Worm (Caenorhabditis elegans) whole organism, L4 larva: Measurements from ENCODE around the gene fipr-9.

Experiments
- F37D6.2 ChIP-seq: sonication (generic microtip); optimal IDR thresholded peaks from 2 replicates; lab custom pipeline; 2016; ENCODE audit warnings: mild to moderate bottlenecking, missing genetic modification characterization, missing compliant biosample characterization
- T26A8.4 ChIP-seq: fragments of 200-800 bp; sonication (Bioruptor generic); IDR thresholded peaks from 2 replicates; pipeline ENCODE4 v1.3.6; 2022; ENCODE audit warnings: missing genetic modification characterization, missing compliant biosample characterization
- Y5F2A.4 ChIP-seq: fragments of 200-800 bp; sonication (Bioruptor generic); optimal IDR thresholded peaks from 2 replicates; lab custom pipeline; 2018; ENCODE audit warnings: mild to moderate bottlenecking, missing genetic modification characterization, missing compliant biosample characterization
- Y75B8A.6 ChIP-seq: fragments of 200-800 bp; sonication (Bioruptor generic); IDR thresholded peaks from 2 replicates; pipeline ENCODE4 v1.3.6; 2022; ENCODE audit warnings: missing genetic modification reagents, missing genetic modification characterization, missing compliant biosample characterization
- aha-1 ChIP-seq: fragments of 150-350 bp; peaks from one replicate; lab custom pipeline; 2014; ENCODE audit warnings: missing biosample characterization, missing genetic modification characterization
- ama-1 ChIP-seq: fragments of 150-350 bp; optimal IDR thresholded peaks from 2 replicates; lab custom pipeline; 2014; ENCODE audit warnings: inconsistent platforms, mixed read lengths
- ceh-44 ChIP-seq: fragments of 200-800 bp; sonication (Bioruptor generic); IDR thresholded peaks from 2 replicates; pipeline ENCODE4 v1.3.6; 2022; ENCODE audit warnings: missing genetic modification reagents, missing genetic modification characterization, missing compliant biosample characterization
- ctbp-1 ChIP-seq: fragments of 200-800 bp; sonication (Bioruptor generic); IDR thresholded peaks from 2 replicates; pipeline ENCODE4 v1.3.6; 2022; ENCODE audit warnings: missing genetic modification reagents, missing genetic modification characterization, missing compliant biosample characterization
- daf-12 ChIP-seq: fragments of 150-350 bp; optimal IDR thresholded peaks from 2 replicates; lab custom pipeline; 2014; ENCODE audit warnings: missing biosample characterization, missing genetic modification reagents, missing genetic modification characterization
- daf-16 ChIP-seq, 3 experiments: sonication (generic microtip); optimal IDR thresholded peaks; 2 replicates each; lab custom pipeline; 2016 to 2017; ENCODE audit warnings: missing genetic modification characterization in 3 of 3, missing genetic modification reagents in 3 of 3, mild to moderate bottlenecking in 2 of 3, missing compliant biosample characterization in 2 of 3, missing biosample characterization in 1 of 3, moderate library complexity in 1 of 3
- daf-8 ChIP-seq: fragments of 200-800 bp; sonication (Bioruptor generic); IDR thresholded peaks from 2 replicates; pipeline ENCODE4 v1.3.6; 2022; ENCODE audit warnings: missing genetic modification characterization, missing compliant biosample characterization
- duxl-1 ChIP-seq: sonication (generic microtip); optimal IDR thresholded peaks from 2 replicates; lab custom pipeline; 2016; ENCODE audit warnings: mild to moderate bottlenecking, missing genetic modification characterization, moderate library complexity, missing compliant biosample characterization; ENCODE audit not compliant: poor library complexity
- dve-1 ChIP-seq: sonication (generic microtip); optimal IDR thresholded peaks from 2 replicates; lab custom pipeline; 2017; ENCODE audit warnings: antibody characterized with exemption, mild to moderate bottlenecking, missing genetic modification characterization, missing compliant biosample characterization; ENCODE audit not compliant: insufficient read depth
- egl-43 ChIP-seq: fragments of 200-800 bp; sonication (Bioruptor generic); IDR thresholded peaks from 2 replicates; pipeline ENCODE4 v1.3.6; 2022; ENCODE audit warnings: missing genetic modification reagents, missing genetic modification characterization, missing compliant biosample characterization
- fos-1 ChIP-seq: fragments of 150-350 bp; optimal IDR thresholded peaks from 2 replicates; lab custom pipeline; 2014; ENCODE audit warnings: missing biosample characterization, missing genetic modification characterization
- hlh-30 ChIP-seq: sonication (generic microtip); optimal IDR thresholded peaks from 2 replicates; lab custom pipeline; 2017; ENCODE audit warnings: antibody characterized with exemption, mild to moderate bottlenecking, missing genetic modification characterization, missing compliant biosample characterization; ENCODE audit not compliant: insufficient read depth
- jun-1 ChIP-seq: fragments of 150-350 bp; optimal IDR thresholded peaks from 2 replicates; lab custom pipeline; 2014; ENCODE audit warnings: missing biosample characterization, missing genetic modification reagents, missing genetic modification characterization
- lin-29 ChIP-seq: fragments of 200-800 bp; sonication (Bioruptor generic); IDR thresholded peaks from 2 replicates; pipeline ENCODE4 v1.3.6; 2022; ENCODE audit warnings: missing genetic modification reagents, missing genetic modification characterization, missing compliant biosample characterization
- lin-38 ChIP-seq: fragments of 200-800 bp; sonication (Bioruptor generic); IDR thresholded peaks from 2 replicates; pipeline ENCODE4 v1.3.6; 2022; ENCODE audit warnings: missing genetic modification reagents, missing genetic modification characterization, missing compliant biosample characterization
- lin-39 ChIP-seq: fragments of 150-350 bp; optimal IDR thresholded peaks from 2 replicates; lab custom pipeline; 2014; ENCODE audit warnings: missing biosample characterization, missing genetic modification reagents, missing genetic modification characterization
- lsy-2 ChIP-seq, 2 experiments: fragments of 150-350 bp in 1 of 2; sonication (generic microtip) in 1 of 2; optimal IDR thresholded peaks; 2 replicates each; lab custom pipeline; 2014 to 2017; ENCODE audit warnings: missing biosample characterization in 2 of 2, missing genetic modification characterization in 2 of 2
- madf-5 ChIP-seq, 2 experiments: fragments of 200-800 bp; sonication (Bioruptor generic); IDR thresholded peaks; 2 replicates each; pipeline ENCODE4 v1.3.6; 2022; ENCODE audit warnings: missing compliant biosample characterization in 2 of 2, missing genetic modification characterization in 2 of 2
- madf-9 ChIP-seq: fragments of 200-800 bp; sonication (Bioruptor generic); conservative IDR thresholded peaks from 2 replicates; pipeline ENCODE4 v1.3.6; 2022; ENCODE audit warnings: missing genetic modification reagents, missing genetic modification characterization, missing compliant biosample characterization
- mdt-29 ChIP-seq: fragments of 200-800 bp; sonication (Bioruptor generic); IDR thresholded peaks from 2 replicates; pipeline ENCODE4 v1.3.6; 2022; ENCODE audit warnings: missing genetic modification reagents, missing genetic modification characterization, missing compliant biosample characterization
- mep-1 ChIP-seq: fragments of 150-350 bp; sonication (generic microtip); optimal IDR thresholded peaks from 3 replicates; lab custom pipeline; 2014; ENCODE audit warnings: missing biosample characterization, missing genetic modification characterization
- mes-2 ChIP-seq: sonication (generic microtip); optimal IDR thresholded peaks from 2 replicates; lab custom pipeline; 2016; ENCODE audit warnings: missing genotype, mild to moderate bottlenecking, missing genetic modification characterization, missing compliant biosample characterization; ENCODE audit not compliant: poor library complexity, severe bottlenecking
- mxl-2 ChIP-seq: fragments of 200-800 bp; sonication (Bioruptor generic); conservative IDR thresholded peaks from 2 replicates; pipeline ENCODE4 v1.3.6; 2022; ENCODE audit warnings: missing genetic modification reagents, missing genetic modification characterization, missing compliant biosample characterization
- nhr-28 ChIP-seq: fragments of 150-350 bp; optimal IDR thresholded peaks from 2 replicates; lab custom pipeline; 2014; ENCODE audit warnings: missing biosample characterization, missing genetic modification characterization
- nhr-42 ChIP-seq: fragments of 200-800 bp; sonication (Bioruptor generic); IDR thresholded peaks from 2 replicates; pipeline ENCODE4 v1.3.6; 2022; ENCODE audit warnings: missing genetic modification characterization, missing compliant biosample characterization
- nhr-77 ChIP-seq: fragments of 150-350 bp; optimal IDR thresholded peaks from 2 replicates; lab custom pipeline; 2014; ENCODE audit warnings: missing biosample characterization, missing genetic modification characterization
- pha-4 ChIP-seq, 2 experiments: fragments of 150-350 bp in 1 of 2; fragments of 200-800 bp in 1 of 2; sonication (Bioruptor generic) in 1 of 2; IDR thresholded peaks in 1 of 2; optimal IDR thresholded peaks in 1 of 2; 2 replicates each; pipeline versions ENCODE4 v1.3.6 to Lab custom; 2014 to 2022; ENCODE audit warnings: missing genetic modification characterization in 2 of 2, missing genetic modification reagents in 2 of 2, missing biosample characterization in 1 of 2, missing compliant biosample characterization in 1 of 2
- php-3 ChIP-seq: fragments of 200-800 bp; sonication (Bioruptor generic); IDR thresholded peaks from 2 replicates; pipeline ENCODE4 v1.3.6; 2022; ENCODE audit warnings: missing genetic modification reagents, missing genetic modification characterization, missing compliant biosample characterization
- pqm-1 ChIP-seq: sonication (generic microtip); optimal IDR thresholded peaks from 2 replicates; lab custom pipeline; 2017; ENCODE audit warnings: missing biosample characterization, missing genetic modification characterization
- sdz-12 ChIP-seq: fragments of 200-800 bp; sonication (Bioruptor generic); optimal IDR thresholded peaks from 2 replicates; lab custom pipeline; 2018; ENCODE audit warnings: mild to moderate bottlenecking, missing genetic modification characterization, missing compliant biosample characterization
- skn-1 ChIP-seq: fragments of 150-350 bp; optimal IDR thresholded peaks from 2 replicates; lab custom pipeline; 2014; ENCODE audit warnings: missing biosample characterization, missing genetic modification characterization
- snpc-4 ChIP-seq: fragments of 150-350 bp; optimal IDR thresholded peaks from 2 replicates; lab custom pipeline; 2014; ENCODE audit warnings: missing biosample characterization, missing genetic modification characterization
- spr-1 ChIP-seq: sonication (generic microtip); optimal IDR thresholded peaks from 2 replicates; lab custom pipeline; 2016; ENCODE audit warnings: mild to moderate bottlenecking, missing genetic modification characterization, missing compliant biosample characterization
- tag-97 ChIP-seq: fragments of 200-800 bp; sonication (Bioruptor generic); IDR thresholded peaks from 2 replicates; pipeline ENCODE4 v1.3.6; 2022; ENCODE audit warnings: missing genetic modification characterization, missing compliant biosample characterization
- vab-7 ChIP-seq: fragments of 200-800 bp; sonication (Bioruptor generic); IDR thresholded peaks from 2 replicates; pipeline ENCODE4 v1.3.6; 2022; ENCODE audit warnings: missing genetic modification reagents, missing genetic modification characterization, missing compliant biosample characterization
- zag-1 ChIP-seq: fragments of 150-350 bp; optimal IDR thresholded peaks from 2 replicates; lab custom pipeline; 2014; ENCODE audit warnings: missing biosample characterization, missing genetic modification characterization
- zfp-3 ChIP-seq: fragments of 200-800 bp; sonication (Bioruptor generic); conservative IDR thresholded peaks from 2 replicates; pipeline ENCODE4 v1.3.6; 2022; ENCODE audit warnings: missing genetic modification reagents, missing genetic modification characterization, missing compliant biosample characterization
- zip-2 ChIP-seq: fragments of 150-350 bp; optimal IDR thresholded peaks from 2 replicates; lab custom pipeline; 2014; ENCODE audit warnings: missing biosample characterization, missing genetic modification characterization

The fipr-9 gene

DNA sequence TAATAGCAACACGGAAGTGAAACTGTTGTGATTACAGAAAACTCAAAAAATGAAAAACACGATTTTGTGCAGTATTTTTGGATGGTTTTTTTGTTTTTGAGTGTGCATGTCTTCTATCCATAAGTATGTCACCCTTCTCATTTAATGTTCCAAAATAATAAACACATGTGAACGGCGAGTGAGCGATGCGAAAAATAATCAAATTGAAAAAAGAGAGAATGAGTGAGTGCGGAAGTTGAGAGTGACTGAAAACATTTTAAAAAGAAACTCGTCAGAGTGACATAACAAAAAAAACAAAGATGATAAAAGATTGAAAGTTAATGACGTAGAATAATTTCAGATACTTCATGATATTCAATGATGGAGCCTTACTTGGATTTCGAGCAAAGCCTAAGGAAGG, 28.1 kb downstream of the fipr-9 start:
- TF ChIP-seq aha-1 (tag; lab: Kevin White, UChicago), result peak; percentile 94
- no peak for TF ChIP-seq nhr-28 (tag; lab: Kevin White, UChicago)
- TF ChIP-seq daf-16 (GFP tag; optimal IDR thresholded peaks at IDR 0.05; lab: Kevin White, UChicago), result peak in 1 of 2 experiments; percentile 72
- peak; percentile 7 for TF ChIP-seq daf-16 (tag; optimal IDR thresholded peaks at IDR 0.05; lab: Kevin White, UChicago)

- TF ChIP-seq aha-1 (tag; lab: Kevin White, UChicago), result peak; percentile 76
- TF ChIP-seq ama-1 (lab: Kevin White, UChicago), result peak; percentile 80
- peak in 1 of 2 experiments; percentile 41 for TF ChIP-seq lsy-2 (tag; optimal IDR thresholded peaks at IDR 0.05; lab: Kevin White, UChicago)
- no peak for TF ChIP-seq daf-16 (GFP tag; optimal IDR thresholded peaks at IDR 0.05; lab: Kevin White, UChicago)
- TF ChIP-seq daf-16 (tag; optimal IDR thresholded peaks at IDR 0.05; lab: Kevin White, UChicago), result peak; percentile 15
- TF ChIP-seq mep-1 (tag; lab: Kevin White, UChicago), result peak; percentile 8
- no peak for TF ChIP-seq egl-43 (GFP tag; lab: Robert Waterston, UW)
- TF ChIP-seq fos-1, result peak; percentile 23
- TF ChIP-seq T26A8.4 (GFP tag; lab: Robert Waterston, UW), result no peak
Measured at ce11 chrV:10252682-10253081, 31.2 kb downstream of the fipr-9 start.

DNA sequence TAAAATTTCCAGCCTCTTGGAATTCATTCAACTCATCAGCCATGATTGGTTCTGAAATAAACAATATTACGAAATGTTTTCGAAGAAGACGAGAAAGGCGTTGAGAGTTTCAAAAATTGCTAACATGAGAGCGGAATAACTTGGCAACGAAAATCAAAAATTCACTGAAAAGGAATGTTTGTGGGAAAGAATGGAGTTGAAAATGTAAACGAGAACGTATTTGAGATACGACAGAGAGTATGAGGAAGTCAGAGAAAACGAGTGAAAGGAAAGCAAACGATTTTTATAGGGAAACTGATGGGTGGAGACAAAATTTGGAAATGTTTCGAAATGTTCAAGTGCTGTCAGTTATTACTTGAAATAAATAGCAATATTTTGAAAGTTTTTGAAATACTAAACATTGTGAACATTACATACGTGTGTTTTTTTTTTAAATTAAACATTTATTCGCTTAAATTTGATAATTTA, 33.6 kb downstream of the fipr-9 start, which contains the start of gene rop-1:
Gene rop-1, minus strand, starts transcription at position 51 of the 468 bp plus-strand sequence.
- peak; percentile 37 for TF ChIP-seq nhr-28 (tag; lab: Kevin White, UChicago)
- no peak for TF ChIP-seq pha-4 (GFP tag; IDR thresholded peaks at IDR 0.05; lab: Robert Waterston, UW)
- peak; percentile 68 for TF ChIP-seq pha-4 (tag; optimal IDR thresholded peaks at IDR 0.05; lab: Kevin White, UChicago)
- peak; percentile 12 for TF ChIP-seq pqm-1 (tag; lab: Kevin White, UChicago)
- TF ChIP-seq zip-2 (tag; lab: Kevin White, UChicago), result peak; percentile 94
- TF ChIP-seq ama-1 (lab: Kevin White, UChicago), result peak; percentile 59
- no peak for TF ChIP-seq daf-8
- TF ChIP-seq daf-16 (GFP tag; optimal IDR thresholded peaks at IDR 0.05; lab: Kevin White, UChicago), result no peak
- peak; percentile 64 for TF ChIP-seq daf-16 (tag; optimal IDR thresholded peaks at IDR 0.05; lab: Kevin White, UChicago)
- TF ChIP-seq dve-1 (tag; lab: Kevin White, UChicago), result peak; percentile 58
- TF ChIP-seq lin-39, result no peak
- TF ChIP-seq, all 104 proteins: peak for 7

- peak; percentile 33 for TF ChIP-seq mes-2 (tag; lab: Kevin White, UChicago)
- no peak for TF ChIP-seq zag-1 (tag; lab: Kevin White, UChicago)
- TF ChIP-seq nhr-42 (GFP tag; lab: Robert Waterston, UW), result no peak
- no peak for TF ChIP-seq vab-7
- TF ChIP-seq php-3, result peak; percentile 63
- no peak for TF ChIP-seq duxl-1 (tag; lab: Kevin White, UChicago)
- TF ChIP-seq Y5F2A.4 (GFP tag; lab: Kevin White, UChicago), result no peak
- no peak for TF ChIP-seq lin-29
- no peak for TF ChIP-seq mep-1 (tag; lab: Kevin White, UChicago)
- TF ChIP-seq snpc-4, result no peak
- peak; percentile 73 for TF ChIP-seq nhr-77 (tag; lab: Kevin White, UChicago)
- no peak for TF ChIP-seq zfp-3 (GFP tag; lab: Robert Waterston, UW)
- TF ChIP-seq madf-9, result no peak
- no peak for TF ChIP-seq jun-1
- no peak for TF ChIP-seq mxl-2 (GFP tag; lab: Robert Waterston, UW)
- TF ChIP-seq nhr-28 (tag; lab: Kevin White, UChicago), result peak; percentile 80
- no peak for TF ChIP-seq F37D6.2 (tag; lab: Kevin White, UChicago)
- TF ChIP-seq spr-1, result no peak
- no peak for TF ChIP-seq lsy-2 (tag; optimal IDR thresholded peaks at IDR 0.05; lab: Kevin White, UChicago)
- TF ChIP-seq pqm-1 (tag; lab: Kevin White, UChicago), result peak; percentile 86
- TF ChIP-seq aha-1 (tag; lab: Kevin White, UChicago), result no peak
- TF ChIP-seq tag-97 (GFP tag; lab: Robert Waterston, UW), result no peak
- TF ChIP-seq ctbp-1 (GFP tag; lab: Robert Waterston, UW), result no peak
- no peak for TF ChIP-seq skn-1 (tag; lab: Kevin White, UChicago)
- TF ChIP-seq daf-16 (GFP tag; optimal IDR thresholded peaks at IDR 0.05; lab: Kevin White, UChicago), result no peak
- TF ChIP-seq daf-16 (tag; optimal IDR thresholded peaks at IDR 0.05; lab: Kevin White, UChicago), result peak; percentile 89
- TF ChIP-seq daf-8, result no peak
- TF ChIP-seq hlh-30 (tag; lab: Kevin White, UChicago), result peak; percentile 75
- no peak for TF ChIP-seq daf-12 (tag; lab: Kevin White, UChicago)
- no peak for TF ChIP-seq Y75B8A.6 (GFP tag; lab: Robert Waterston, UW)
- no peak for TF ChIP-seq madf-5 (GFP tag; IDR thresholded peaks at IDR 0.05; lab: Robert Waterston, UW)
- no peak for TF ChIP-seq mdt-29 (GFP tag; lab: Robert Waterston, UW)
- no peak for TF ChIP-seq lin-38 (GFP tag; lab: Robert Waterston, UW)
- no peak for TF ChIP-seq sdz-12 (GFP tag; lab: Kevin White, UChicago)
- no peak for TF ChIP-seq ceh-44 (GFP tag; lab: Robert Waterston, UW)
Measured at ce11 chrV:10256050-10256449, 34.6 kb downstream of the fipr-9 start, which contains the start of gene nhr-232. TSS of gene nhr-232 (plus strand) at chrV:10256170.
